Fruit fly (Drosophila melanogaster) whole organism, pupa: Measurements from ENCODE around the gene CG6231.

Experiments
- CG12605 ChIP-seq: fragments of 200-800 bp; sonication (Bioruptor generic); IDR thresholded peaks from 2 replicates; pipeline ENCODE4 v1.3.6; 2022; ENCODE audit warnings: missing biosample characterization, missing genetic modification characterization
- EcR ChIP-seq: fragments of 200-800 bp; sonication (Bioruptor generic); optimal IDR thresholded peaks from 3 replicates; lab custom pipeline; 2019; ENCODE audit warnings: missing biosample characterization, missing genetic modification characterization, mild to moderate bottlenecking, moderate library complexity, missing genetic modification reagents

DNA sequence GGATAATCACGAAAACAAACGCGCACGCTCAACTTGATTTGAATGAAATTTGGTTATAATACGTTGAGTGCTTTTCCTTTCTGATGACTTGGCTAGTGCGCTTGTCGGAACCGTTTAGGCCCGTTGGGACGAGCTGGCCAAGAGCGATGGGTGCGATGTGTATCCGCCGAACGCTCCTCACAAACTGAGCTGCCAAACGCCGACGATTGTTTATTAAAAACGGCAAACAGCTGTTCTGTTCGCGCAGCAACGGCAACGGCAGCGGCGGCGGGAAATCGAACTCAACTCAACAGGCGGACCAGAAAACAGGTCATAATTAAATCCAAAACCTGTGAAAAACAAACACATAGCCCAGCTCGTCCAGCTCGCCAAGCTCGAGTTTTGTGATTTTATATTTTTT is 11.6 kb downstream of the CG6231 start:
- TF ChIP-seq EcR (GFP tag; lab: Kevin White, UChicago) = no peak
- no peak for TF ChIP-seq CG12605
